Fruit fly (Drosophila melanogaster) whole organism, embryonic: ENCODE measurements around the gene Prosbeta2R2.
A peak's percentile ranks its signal among the peaks of the same experiment; 100 is the strongest.

Experiments used
- BEAF-32 ChIP-seq: fragments of 200-800 bp; sonication (Bioruptor generic); optimal IDR thresholded peaks from 3 replicates; lab custom pipeline; 2017; ENCODE audit warnings: missing biosample characterization, missing genetic modification characterization, mild to moderate bottlenecking, moderate library complexity, missing genetic modification reagents
- CG10366 ChIP-seq: fragments of 200-800 bp; sonication (Bioruptor generic); IDR thresholded peaks from 2 replicates; pipeline ENCODE4 v1.3.6; 2022; ENCODE audit warnings: missing biosample characterization, missing genetic modification characterization
- CG10543 ChIP-seq: fragments of 200-800 bp; sonication (Bioruptor generic); optimal IDR thresholded peaks from 3 replicates; lab custom pipeline; 2017; ENCODE audit warnings: missing biosample characterization, mild to moderate bottlenecking, missing genetic modification characterization, moderate library complexity
- CG13624 ChIP-seq: fragments of 200-800 bp; sonication (Bioruptor generic); optimal IDR thresholded peaks from 2 replicates; lab custom pipeline; 2016; ENCODE audit warnings: missing biosample characterization, missing genetic modification characterization
- CG14965 ChIP-seq: fragments of 200-800 bp; sonication (Bioruptor generic); optimal IDR thresholded peaks from 2 replicates; lab custom pipeline; 2016; ENCODE audit warnings: missing biosample characterization, missing genetic modification characterization, borderline replicate concordance
- CG17328 ChIP-seq: fragments of 200-800 bp; sonication (Bioruptor generic); IDR thresholded peaks from 2 replicates; pipeline ENCODE4 v1.3.6; 2022; ENCODE audit warnings: missing biosample characterization, missing genetic modification characterization
- CG17359 ChIP-seq: fragments of 200-800 bp; sonication (Bioruptor generic); optimal IDR thresholded peaks from 3 replicates; lab custom pipeline; 2018; ENCODE audit warnings: missing biosample characterization, mild to moderate bottlenecking, missing genetic modification characterization, moderate library complexity
- CG17361 ChIP-seq: fragments of 200-800 bp; sonication (Bioruptor generic); IDR thresholded peaks from 3 replicates; pipeline ENCODE4 v1.3.6; 2022; ENCODE audit warnings: missing biosample characterization, missing genetic modification characterization
- CG17829 ChIP-seq: fragments of 200-800 bp; optimal IDR thresholded peaks from 2 replicates; lab custom pipeline; 2019; ENCODE audit warnings: missing biosample characterization, mild to moderate bottlenecking, missing genetic modification characterization, moderate library complexity
- CG1792 ChIP-seq: fragments of 200-800 bp; sonication (Bioruptor generic); optimal IDR thresholded peaks from 2 replicates; lab custom pipeline; 2016; ENCODE audit warnings: missing biosample characterization, missing genetic modification characterization
- CG18262 ChIP-seq: fragments of 200-800 bp; optimal IDR thresholded peaks from 3 replicates; lab custom pipeline; 2019; ENCODE audit warnings: missing biosample characterization, mild to moderate bottlenecking, missing genetic modification characterization, moderate library complexity
- CG2120 ChIP-seq: fragments of 200-800 bp; sonication (Bioruptor generic); optimal IDR thresholded peaks from 3 replicates; lab custom pipeline; 2016; ENCODE audit warnings: missing biosample characterization, missing genetic modification characterization
- CG2712 ChIP-seq: fragments of 200-800 bp; optimal IDR thresholded peaks from 3 replicates; lab custom pipeline; 2019; ENCODE audit warnings: missing biosample characterization, mild to moderate bottlenecking, missing genetic modification characterization, moderate library complexity
- CG2875 ChIP-seq: fragments of 200-800 bp; sonication (Bioruptor generic); optimal IDR thresholded peaks from 2 replicates; lab custom pipeline; 2017; ENCODE audit warnings: missing biosample characterization, mild to moderate bottlenecking, missing genetic modification characterization, missing genetic modification reagents
- CG3847 ChIP-seq: fragments of 200-800 bp; sonication (Bioruptor generic); IDR thresholded peaks from 2 replicates; pipeline ENCODE4 v1.3.6; 2022; ENCODE audit warnings: missing biosample characterization, missing genetic modification characterization
- CG4282 ChIP-seq: fragments of 200-800 bp; sonication (Bioruptor generic); optimal IDR thresholded peaks from 2 replicates; lab custom pipeline; 2016; ENCODE audit warnings: missing biosample characterization, missing genetic modification characterization
- CG4328 ChIP-seq: fragments of 200-800 bp; sonication (Bioruptor generic); optimal IDR thresholded peaks from 3 replicates; lab custom pipeline; 2017; ENCODE audit warnings: missing biosample characterization, missing genetic modification reagents, missing genetic modification characterization
- CG5953 ChIP-seq: fragments of 200-800 bp; sonication (Bioruptor generic); IDR thresholded peaks from 2 replicates; pipeline ENCODE4 v1.3.6; 2022; ENCODE audit warnings: missing biosample characterization, missing genetic modification characterization
- CG6175 ChIP-seq: fragments of 200-800 bp; sonication (Bioruptor generic); IDR thresholded peaks from 3 replicates; pipeline ENCODE4 v1.3.6; 2022; ENCODE audit warnings: missing biosample characterization, missing genetic modification characterization
- CG8290 ChIP-seq, 3 experiments: fragments of 200-800 bp; sonication (Bioruptor generic); optimal IDR thresholded peaks; 2 replicates each; lab custom pipeline; 2016 to 2019; ENCODE audit warnings: missing biosample characterization in 3 of 3, missing genetic modification characterization in 3 of 3, mild to moderate bottlenecking in 2 of 3, moderate library complexity in 1 of 3
- CG8359 ChIP-seq: fragments of 200-800 bp; sonication (Bioruptor generic); optimal IDR thresholded peaks from 2 replicates; lab custom pipeline; 2017; ENCODE audit warnings: missing biosample characterization, mild to moderate bottlenecking, missing genetic modification characterization, borderline replicate concordance
- CTCF ChIP-seq: fragments of 200-800 bp; sonication (Bioruptor generic); optimal IDR thresholded peaks from 2 replicates; lab custom pipeline; 2017; ENCODE audit warnings: missing biosample characterization, mild to moderate bottlenecking, missing genetic modification characterization, moderate library complexity
- CrebB ChIP-seq: fragments of 200-800 bp; sonication (Bioruptor generic); optimal IDR thresholded peaks from 3 replicates; lab custom pipeline; 2018; ENCODE audit warnings: missing biosample characterization, mild to moderate bottlenecking, missing genetic modification characterization
- Dbx ChIP-seq: fragments of 200-800 bp; sonication (Bioruptor generic); IDR thresholded peaks from 3 replicates; pipeline ENCODE4 v1.3.6; 2022; ENCODE audit warnings: missing biosample characterization, missing genetic modification characterization
- Dll ChIP-seq: fragments of 200-800 bp; sonication (Bioruptor generic); IDR thresholded peaks from 4 replicates; pipeline ENCODE4 v1.3.6; 2022; ENCODE audit warnings: missing biosample characterization, missing genetic modification characterization; ENCODE audit not compliant: partially characterized antibody
- HLHmδ ChIP-seq: fragments of 200-800 bp; sonication (Bioruptor generic); optimal IDR thresholded peaks from 2 replicates; lab custom pipeline; 2018; ENCODE audit warnings: missing biosample characterization, mild to moderate bottlenecking, missing genetic modification characterization, moderate library complexity
- Hr3 ChIP-seq: fragments of 200-800 bp; sonication (Bioruptor generic); optimal IDR thresholded peaks from 3 replicates; lab custom pipeline; 2016; ENCODE audit warnings: missing biosample characterization, missing genetic modification characterization
- Hr39 ChIP-seq: fragments of >200 bp; optimal IDR thresholded peaks from 2 replicates; lab custom pipeline; 2017
- NC2α ChIP-seq: fragments of 200-800 bp; sonication (Bioruptor generic); optimal IDR thresholded peaks from 2 replicates; lab custom pipeline; 2016; ENCODE audit warnings: missing biosample characterization, missing genetic modification characterization
- Opbp ChIP-seq: fragments of 200-800 bp; sonication (Bioruptor generic); IDR thresholded peaks from 3 replicates; pipeline ENCODE4 v1.3.6; 2022; ENCODE audit warnings: missing biosample characterization, missing genetic modification characterization; ENCODE audit not compliant: partially characterized antibody
- Sin3A ChIP-seq: fragments of >200 bp; optimal IDR thresholded peaks from 2 replicates; lab custom pipeline; 2018
- Sry-β ChIP-seq: fragments of 200-800 bp; sonication (Bioruptor generic); optimal IDR thresholded peaks from 2 replicates; lab custom pipeline; 2018; ENCODE audit warnings: missing biosample characterization, mild to moderate bottlenecking, missing genetic modification characterization, moderate library complexity
- Sry-δ ChIP-seq: fragments of 200-800 bp; sonication (Bioruptor generic); optimal IDR thresholded peaks from 2 replicates; lab custom pipeline; 2016; ENCODE audit warnings: missing biosample characterization, missing genetic modification characterization
- ap ChIP-seq: fragments of 200-800 bp; sonication (Bioruptor generic); IDR thresholded peaks from 2 replicates; pipeline ENCODE4 v1.3.6; 2022; ENCODE audit warnings: missing biosample characterization, missing genetic modification characterization
- chm ChIP-seq: fragments of 200-800 bp; sonication (Bioruptor generic); IDR thresholded peaks from 2 replicates; pipeline ENCODE4 v1.3.6; 2022; ENCODE audit warnings: missing biosample characterization, missing genetic modification characterization
- dmrt99B ChIP-seq: fragments of 200-800 bp; sonication (Bioruptor generic); optimal IDR thresholded peaks from 2 replicates; lab custom pipeline; 2018; ENCODE audit warnings: missing biosample characterization, mild to moderate bottlenecking, missing genetic modification characterization, moderate library complexity
- dysf ChIP-seq: fragments of 200-800 bp; sonication (Bioruptor generic); IDR thresholded peaks from 3 replicates; pipeline ENCODE4 v1.3.6; 2022; ENCODE audit warnings: missing biosample characterization, missing genetic modification characterization
- grn ChIP-seq: fragments of 200-800 bp; sonication (Bioruptor generic); optimal IDR thresholded peaks from 3 replicates; lab custom pipeline; 2017; ENCODE audit warnings: missing biosample characterization, missing genetic modification characterization
- gsb-n ChIP-seq: fragments of 200-800 bp; sonication (Bioruptor generic); optimal IDR thresholded peaks from 3 replicates; lab custom pipeline; 2018; ENCODE audit warnings: missing biosample characterization, mild to moderate bottlenecking, missing genetic modification characterization
- hb ChIP-seq: fragments of 200-800 bp; sonication (Bioruptor generic); IDR thresholded peaks from 3 replicates; pipeline ENCODE4 v1.3.6; 2022; ENCODE audit warnings: missing biosample characterization, missing genetic modification characterization; ENCODE audit not compliant: partially characterized antibody
- kni ChIP-seq: fragments of 200-800 bp; sonication (Bioruptor generic); optimal IDR thresholded peaks from 3 replicates; lab custom pipeline; 2017; ENCODE audit warnings: mild to moderate bottlenecking, missing biosample characterization, missing genetic modification reagents, missing genetic modification characterization
- lab ChIP-seq: fragments of 200-800 bp; sonication (Bioruptor generic); optimal IDR thresholded peaks from 3 replicates; lab custom pipeline; 2017; ENCODE audit warnings: missing biosample characterization, missing genetic modification characterization, mild to moderate bottlenecking, moderate library complexity, missing genetic modification reagents
- phol ChIP-seq: fragments of 200-800 bp; sonication (Bioruptor generic); optimal IDR thresholded peaks from 3 replicates; lab custom pipeline; 2018; ENCODE audit warnings: missing biosample characterization, mild to moderate bottlenecking, missing genetic modification characterization, moderate library complexity
- ranshi ChIP-seq: fragments of 200-800 bp; sonication (Bioruptor generic); IDR thresholded peaks from 2 replicates; pipeline ENCODE4 v1.3.6; 2022; ENCODE audit warnings: missing biosample characterization, missing genetic modification characterization
- sd ChIP-seq: fragments of 200-800 bp; sonication (Bioruptor generic); optimal IDR thresholded peaks from 3 replicates; lab custom pipeline; 2018; ENCODE audit warnings: missing biosample characterization, mild to moderate bottlenecking, missing genetic modification characterization, moderate library complexity
- sna ChIP-seq: fragments of 200-800 bp; sonication (Bioruptor generic); IDR thresholded peaks from 2 replicates; pipeline ENCODE4 v1.3.6; 2022; ENCODE audit warnings: missing biosample characterization, missing genetic modification characterization; ENCODE audit not compliant: partially characterized antibody
- toy ChIP-seq: fragments of 200-800 bp; sonication (Bioruptor generic); IDR thresholded peaks from 2 replicates; pipeline ENCODE4 v1.3.6; 2022; ENCODE audit warnings: missing biosample characterization, missing genetic modification characterization
- tx ChIP-seq: fragments of 200-800 bp; sonication (Bioruptor generic); optimal IDR thresholded peaks from 2 replicates; lab custom pipeline; 2016; ENCODE audit warnings: missing biosample characterization, missing genetic modification characterization
- unc-4 ChIP-seq: fragments of 200-800 bp; sonication (Bioruptor generic); IDR thresholded peaks from 2 replicates; pipeline ENCODE4 v1.3.6; 2022; ENCODE audit warnings: missing biosample characterization, missing genetic modification characterization; ENCODE audit not compliant: partially characterized antibody
- vvl ChIP-seq: fragments of 200-800 bp; sonication (Bioruptor generic); IDR thresholded peaks from 2 replicates; pipeline ENCODE4 v1.3.6; 2022; ENCODE audit warnings: missing biosample characterization, missing genetic modification characterization

The Prosbeta2R2 gene

DNA sequence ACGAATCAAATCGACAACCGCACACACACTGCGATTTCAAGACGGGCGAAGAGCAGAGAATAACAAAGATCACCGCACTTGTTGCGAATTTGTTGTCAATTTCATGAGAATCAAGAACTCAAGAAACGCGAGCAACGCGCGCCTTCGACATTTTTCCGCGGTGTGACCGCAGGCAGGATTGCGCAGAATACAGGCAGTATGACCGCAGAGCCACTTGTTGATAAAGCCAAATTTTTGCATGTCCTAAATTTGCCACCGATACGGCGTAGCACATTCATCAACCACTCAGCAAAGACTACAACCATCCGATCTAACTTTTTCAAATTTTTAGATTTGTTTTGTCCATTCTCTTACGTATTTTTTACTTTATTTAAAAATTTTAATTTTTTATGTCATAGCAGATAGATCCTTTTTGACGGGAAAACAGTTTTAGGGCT lies 2.0 kb downstream of the Prosbeta2R2 start, which contains the start of gene cno (continued):
- TF ChIP-seq dysf (GFP tag; lab: Robert Waterston, UW), result no peak
- TF ChIP-seq hb (GFP tag; lab: Robert Waterston, UW), result no peak
- peak; percentile 67 for TF ChIP-seq phol (tag; lab: Kevin White, UChicago)
- no peak for TF ChIP-seq CG18262 (tag; lab: Kevin White, UChicago)
- TF ChIP-seq CG4282, result no peak
- TF ChIP-seq CG6175, result no peak
- peak; percentile 35; the same call in 1 of the 2 replicates for TF ChIP-seq vvl (GFP tag; lab: Robert Waterston, UW)
- no peak for TF ChIP-seq CG2120 (GFP tag; lab: Kevin White, UChicago)
- 0 out of 2 replicates have a peak, but pooled peaks have one; percentile 26 for TF ChIP-seq CG17328
- TF ChIP-seq toy (GFP tag; lab: Robert Waterston, UW), result no peak
- TF ChIP-seq CrebB, result peak; percentile 20
- peak; percentile 61 for TF ChIP-seq CG17829 (tag; lab: Kevin White, UChicago)
- peak; percentile 52 for TF ChIP-seq Sry-δ
- TF ChIP-seq sd (tag; lab: Kevin White, UChicago), result no peak
- no peak for TF ChIP-seq CG4328 (GFP tag; lab: Kevin White, UChicago)
- TF ChIP-seq ranshi (GFP tag; lab: Robert Waterston, UW), result no peak
- TF ChIP-seq CG8290 (GFP tag; optimal IDR thresholded peaks at IDR 0.05; lab: Kevin White, UChicago), result peak; percentile 33
- peak in 1 of 2 experiments; percentile 70 for TF ChIP-seq CG8290 (tag; optimal IDR thresholded peaks at IDR 0.05; lab: Kevin White, UChicago)
- no peak for TF ChIP-seq gsb-n (tag; lab: Kevin White, UChicago)
- peak; percentile 43 for TF ChIP-seq CG2712 (tag; lab: Kevin White, UChicago)
- TF ChIP-seq HLHmδ (GFP tag; lab: Kevin White, UChicago), result peak; percentile 87
- peak; percentile 33 for TF ChIP-seq CG10543 (GFP tag; lab: Kevin White, UChicago)
- no peak for TF ChIP-seq CG5953 (GFP tag; lab: Robert Waterston, UW)
- no peak for TF ChIP-seq CG14965 (GFP tag; lab: Kevin White, UChicago)
- no peak for TF ChIP-seq tx (GFP tag; lab: Kevin White, UChicago)
- 0 out of 3 replicates have a peak, but pooled peaks have one; percentile 37 for TF ChIP-seq Dbx (GFP tag; lab: Robert Waterston, UW)
- no peak for TF ChIP-seq CG1792 (GFP tag; lab: Kevin White, UChicago)
- peak; percentile 44 for TF ChIP-seq CG13624 (GFP tag; lab: Kevin White, UChicago)
- TF ChIP-seq CG8359 (GFP tag; lab: Kevin White, UChicago), result peak; percentile 7
- TF ChIP-seq CG17361, result 0 out of 3 replicates have a peak, but pooled peaks have one; percentile 17
- peak; percentile 15 for TF ChIP-seq Sin3A

DNA sequence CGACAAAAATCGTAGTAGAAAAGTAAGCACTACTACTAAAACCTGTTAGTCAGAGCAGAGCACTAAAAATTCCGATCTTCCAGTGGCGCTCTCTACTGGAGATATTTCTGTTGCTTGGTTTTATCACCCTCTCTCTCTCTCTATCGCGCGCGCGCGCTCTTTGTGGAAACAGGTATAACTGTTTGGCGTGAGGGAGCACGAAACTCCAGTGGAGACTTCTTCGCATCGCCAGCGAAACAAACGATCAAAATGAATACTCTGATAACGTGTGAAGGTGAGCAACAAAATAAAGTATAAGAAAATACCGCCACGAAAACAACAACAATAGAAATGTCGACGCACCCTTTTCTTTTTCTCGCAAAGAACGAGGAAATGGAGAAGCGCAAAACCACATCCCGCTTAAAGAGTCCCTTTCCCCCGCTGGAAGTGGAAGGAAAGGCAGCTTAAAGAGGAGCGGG lies 3.0 kb downstream of the Prosbeta2R2 start:
- TF ChIP-seq unc-4 (GFP tag; lab: Robert Waterston, UW), result peak; percentile 41; the same call in 1 of the 2 replicates
- TF ChIP-seq CG2875 (GFP tag; lab: Kevin White, UChicago), result no peak
- TF ChIP-seq Sry-β, result peak; percentile 16
- TF ChIP-seq CTCF (GFP tag; lab: Kevin White, UChicago), result peak; percentile 89
- TF ChIP-seq CG10366, result no peak
- TF ChIP-seq Dll (GFP tag; lab: Robert Waterston, UW), result 0 out of 4 replicates have a peak, but pooled peaks have one; percentile 16
- TF ChIP-seq Hr39 (lab: Kevin White, UChicago), result peak; percentile 3
- TF ChIP-seq BEAF-32 (GFP tag; lab: Kevin White, UChicago), result peak; percentile 29
- TF ChIP-seq chm (GFP tag; lab: Robert Waterston, UW), result peak; percentile 25; the same call in 1 of the 2 replicates
- TF ChIP-seq Hr3 (GFP tag; lab: Kevin White, UChicago), result no peak
- no peak for TF ChIP-seq NC2α (GFP tag; lab: Kevin White, UChicago)
- no peak for TF ChIP-seq ap
- TF ChIP-seq lab (GFP tag; lab: Kevin White, UChicago), result no peak
- TF ChIP-seq grn (GFP tag; lab: Kevin White, UChicago), result peak; percentile 55
- TF ChIP-seq sd (tag; lab: Kevin White, UChicago), result peak; percentile 99
- no peak for TF ChIP-seq dmrt99B (tag; lab: Kevin White, UChicago)
- TF ChIP-seq kni (GFP tag; lab: Kevin White, UChicago), result peak; percentile 11
- 0 out of 2 replicates have a peak, but pooled peaks have one; percentile 39 for TF ChIP-seq sna
- no peak for TF ChIP-seq CG17359 (tag; lab: Kevin White, UChicago)
- TF ChIP-seq Opbp, result 0 out of 3 replicates have a peak, but pooled peaks have one; percentile 30
- no peak for TF ChIP-seq CG3847 (GFP tag; lab: Robert Waterston, UW)
